Worm (Caenorhabditis elegans): ENCODE results near the gene ssup-72.
A peak's percentile ranks its signal among the peaks of the same experiment; 100 is the strongest.

Gene ssup-72

DNA sequence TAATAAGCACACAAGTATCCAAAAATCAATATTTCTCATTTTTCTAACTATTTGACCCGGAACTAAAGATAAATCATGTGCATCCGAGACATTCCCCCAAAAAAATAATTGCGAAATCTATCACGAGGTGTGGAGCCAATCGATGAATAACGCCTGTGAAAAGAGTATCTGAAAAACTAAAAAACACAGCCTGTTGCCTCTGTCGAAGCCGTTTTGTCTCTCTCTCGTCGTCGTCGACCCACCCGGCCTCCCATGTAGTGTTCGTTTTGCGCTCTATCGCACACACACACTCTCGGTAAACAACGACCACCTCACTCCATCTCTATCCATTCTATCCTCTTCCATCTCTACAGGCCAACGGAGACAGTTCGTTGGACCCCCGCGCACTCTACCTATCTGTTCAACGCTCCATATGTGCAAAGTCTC is 6.4 kb downstream of the ssup-72 start (continued):
- TF ChIP-seq daf-12 (tag; optimal IDR thresholded peaks at IDR 0.05), result no peak
- peak; percentile 68 for TF ChIP-seq hmg-1.1 (GFP tag; IDR thresholded peaks at IDR 0.05)
- TF ChIP-seq pha-4 (GFP tag; IDR thresholded peaks at IDR 0.05), result no peak
- peak; percentile 50 for TF ChIP-seq pha-4 (tag; optimal IDR thresholded peaks at IDR 0.05)
- 0 out of 2 replicates have a peak, but pooled peaks have one; percentile 23 for TF ChIP-seq madf-9 (GFP tag; conservative IDR thresholded peaks at IDR 0.05)
- TF ChIP-seq ceh-44 (GFP tag; IDR thresholded peaks at IDR 0.05), result no peak
- no peak for TF ChIP-seq ZK546.5 (tag; optimal IDR thresholded peaks at IDR 0.05)
- TF ChIP-seq ceh-28 (tag; optimal IDR thresholded peaks at IDR 0.05), result peak; percentile 34
- peak; percentile 68 for TF ChIP-seq mep-1 (tag; optimal IDR thresholded peaks at IDR 0.05)
- TF ChIP-seq snpc-4 (tag; optimal IDR thresholded peaks at IDR 0.05), result no peak
- peak; percentile 58; the same call in 1 of the 2 replicates for TF ChIP-seq egl-43 (GFP tag; IDR thresholded peaks at IDR 0.05)
- TF ChIP-seq dve-1 (tag; optimal IDR thresholded peaks at IDR 0.05; ENCODE audit: insufficient read depth), result peak; percentile 27
- no peak for TF ChIP-seq php-3 (GFP tag; IDR thresholded peaks at IDR 0.05)
- no peak for TF ChIP-seq ztf-11 (tag; optimal IDR thresholded peaks at IDR 0.05)
- TF ChIP-seq nhr-28 (tag; optimal IDR thresholded peaks at IDR 0.05), result peak; percentile 80
- TF ChIP-seq pqm-1 (tag; optimal IDR thresholded peaks at IDR 0.05), result no peak
- TF ChIP-seq daf-19 (GFP tag; conservative IDR thresholded peaks at IDR 0.05), result no peak
- no peak for TF ChIP-seq unc-130 (GFP tag; optimal IDR thresholded peaks at IDR 0.05)
- no peak for TF ChIP-seq zag-1 (tag; optimal IDR thresholded peaks at IDR 0.05)
- 0 out of 2 replicates have a peak, but pooled peaks have one; percentile 50 for TF ChIP-seq T26A8.4 (GFP tag; IDR thresholded peaks at IDR 0.05)
- peak; percentile 75 for TF ChIP-seq mxl-3 (GFP tag; optimal IDR thresholded peaks at IDR 0.05)
- peak; percentile 56 for TF ChIP-seq lin-38 (GFP tag; IDR thresholded peaks at IDR 0.05)
- peak; percentile 90 for TF ChIP-seq aha-1 (tag)
- peak; percentile 40 for TF ChIP-seq lin-13 (GFP tag; optimal IDR thresholded peaks at IDR 0.05)
- TF ChIP-seq nhr-11 (tag; optimal IDR thresholded peaks at IDR 0.05), result peak; percentile 70
- peak in 1 of 2 experiments; percentile 61 for TF ChIP-seq hif-1 (tag; optimal IDR thresholded peaks at IDR 0.05)
- TF ChIP-seq dmd-6 (GFP tag; IDR thresholded peaks at IDR 0.05), result peak; percentile 44
- no peak for TF ChIP-seq ces-1 (GFP tag; optimal IDR thresholded peaks at IDR 0.05)
- 0 out of 2 replicates have a peak, but pooled peaks have one; percentile 40 for TF ChIP-seq arid-1 (GFP tag; conservative IDR thresholded peaks at IDR 0.05)
- TF ChIP-seq saeg-2 (GFP tag; IDR thresholded peaks at IDR 0.05), result no peak
- TF ChIP-seq D1046.2 (GFP tag; IDR thresholded peaks at IDR 0.05), result peak; percentile 77; the same call in 1 of the 2 replicates
- TF ChIP-seq set-16 (GFP tag; IDR thresholded peaks at IDR 0.05), result no peak
- peak; percentile 17 for TF ChIP-seq nhr-25 (tag; optimal IDR thresholded peaks at IDR 0.05; ENCODE audit: borderline replicate concordance, insufficient read depth)
- TF ChIP-seq vab-7 (GFP tag; IDR thresholded peaks at IDR 0.05), result no peak

ce11 chrII:6783377-6783829 is 7.0 kb downstream of the ssup-72 start, which contains the start of gene gldi-2:
gldi-2 (plus strand) TSS chrII:6783427.
- TF ChIP-seq F26F4.8 (GFP tag; conservative IDR thresholded peaks at IDR 0.05) (no peak), hmg-1.1 (GFP tag; IDR thresholded peaks at IDR 0.05) (no peak), spr-1 (tag; optimal IDR thresholded peaks at IDR 0.05) (no peak), nhr-25 (tag; optimal IDR thresholded peaks at IDR 0.05; ENCODE audit: borderline replicate concordance, insufficient read depth) (no peak), attf-4 (tag; optimal IDR thresholded peaks at IDR 0.05) (no peak), lin-39 (tag; optimal IDR thresholded peaks at IDR 0.05) (no peak), madf-9 (GFP tag; conservative IDR thresholded peaks at IDR 0.05) (no peak), aly-2 (tag; optimal IDR thresholded peaks at IDR 0.05) (no peak), zag-1 (tag; optimal IDR thresholded peaks at IDR 0.05) (no peak), saeg-2 (GFP tag; IDR thresholded peaks at IDR 0.05) (no peak), mxl-3 (GFP tag; optimal IDR thresholded peaks at IDR 0.05) (no peak), Y5F2A.4 (GFP tag; optimal IDR thresholded peaks at IDR 0.05) (no peak), zip-2 (tag; optimal IDR thresholded peaks at IDR 0.05) (no peak), arid-1 (GFP tag; conservative IDR thresholded peaks at IDR 0.05) (no peak), jun-1 (tag; optimal IDR thresholded peaks at IDR 0.05) (no peak), egl-27 (tag; optimal IDR thresholded peaks at IDR 0.05) (no peak), lin-13 (GFP tag; optimal IDR thresholded peaks at IDR 0.05) (no peak), daf-8 (GFP tag; IDR thresholded peaks at IDR 0.05) (no peak)
